Fruit fly (Drosophila melanogaster) whole organism, pupa: Measurements from ENCODE around the gene CG6574.
A peak's percentile ranks its signal among the peaks of the same experiment; 100 is the strongest.

Experiments used
- CG10348 ChIP-seq: fragments of 200-800 bp; sonication (Bioruptor generic); IDR thresholded peaks from 2 replicates; pipeline ENCODE4 v1.3.6; 2022; ENCODE audit warnings: missing biosample characterization, missing genetic modification characterization
- CG12605 ChIP-seq: fragments of 200-800 bp; sonication (Bioruptor generic); IDR thresholded peaks from 2 replicates; pipeline ENCODE4 v1.3.6; 2022; ENCODE audit warnings: missing biosample characterization, missing genetic modification characterization
- CG13204 ChIP-seq: fragments of 200-800 bp; sonication (Bioruptor generic); optimal IDR thresholded peaks from 2 replicates; lab custom pipeline; 2018; ENCODE audit warnings: missing biosample characterization, mild to moderate bottlenecking, missing genetic modification characterization, moderate library complexity
- CG14655 ChIP-seq: fragments of 200-800 bp; sonication (Bioruptor generic); optimal IDR thresholded peaks from 3 replicates; lab custom pipeline; 2017; ENCODE audit warnings: mild to moderate bottlenecking, missing biosample characterization, missing genetic modification reagents, missing genetic modification characterization
- CG15710 ChIP-seq: fragments of 200-800 bp; sonication (Bioruptor generic); optimal IDR thresholded peaks from 2 replicates; lab custom pipeline; 2018; ENCODE audit warnings: missing biosample characterization, mild to moderate bottlenecking, missing genetic modification characterization, moderate library complexity
- CG17806 ChIP-seq: fragments of 200-800 bp; sonication (Bioruptor generic); optimal IDR thresholded peaks from 2 replicates; lab custom pipeline; 2018; ENCODE audit warnings: missing biosample characterization, mild to moderate bottlenecking, missing genetic modification characterization, moderate library complexity
- CG32121 ChIP-seq: fragments of 200-800 bp; sonication (Bioruptor generic); IDR thresholded peaks from 2 replicates; pipeline ENCODE4 v1.3.6; 2022; ENCODE audit warnings: missing biosample characterization, missing genetic modification characterization
- CG34367 ChIP-seq: fragments of 200-800 bp; sonication (Bioruptor generic); optimal IDR thresholded peaks from 2 replicates; lab custom pipeline; 2018; ENCODE audit warnings: missing biosample characterization, mild to moderate bottlenecking, missing genetic modification characterization
- CG4496 ChIP-seq: fragments of 200-800 bp; sonication (Bioruptor generic); IDR thresholded peaks from 3 replicates; pipeline ENCODE4 v1.3.6; 2022; ENCODE audit warnings: missing biosample characterization, missing genetic modification characterization
- CG8159 ChIP-seq: fragments of 200-800 bp; sonication (Bioruptor generic); optimal IDR thresholded peaks from 3 replicates; lab custom pipeline; 2018; ENCODE audit warnings: missing biosample characterization, mild to moderate bottlenecking, missing genetic modification characterization, moderate library complexity
- CG8301 ChIP-seq: fragments of 200-800 bp; sonication (Bioruptor generic); optimal IDR thresholded peaks from 2 replicates; lab custom pipeline; 2018; ENCODE audit warnings: missing biosample characterization, mild to moderate bottlenecking, missing genetic modification characterization
- CG9948 ChIP-seq: fragments of 200-800 bp; sonication (Bioruptor generic); optimal IDR thresholded peaks from 2 replicates; lab custom pipeline; 2018; ENCODE audit warnings: missing biosample characterization, mild to moderate bottlenecking, missing genetic modification characterization, moderate library complexity
- D1 ChIP-seq: fragments of 200-800 bp; sonication (Bioruptor generic); optimal IDR thresholded peaks from 2 replicates; lab custom pipeline; 2018; ENCODE audit warnings: missing biosample characterization, mild to moderate bottlenecking, missing genetic modification characterization, moderate library complexity
- EcR ChIP-seq: fragments of 200-800 bp; sonication (Bioruptor generic); optimal IDR thresholded peaks from 3 replicates; lab custom pipeline; 2019; ENCODE audit warnings: missing biosample characterization, missing genetic modification characterization, mild to moderate bottlenecking, moderate library complexity, missing genetic modification reagents
- Ets98B ChIP-seq: fragments of 200-800 bp; sonication (Bioruptor generic); IDR thresholded peaks from 2 replicates; pipeline ENCODE4 v1.3.6; 2022; ENCODE audit warnings: missing biosample characterization, missing genetic modification characterization
- Pif1A ChIP-seq: fragments of 200-800 bp; sonication (Bioruptor generic); optimal IDR thresholded peaks from 3 replicates; lab custom pipeline; 2016; ENCODE audit warnings: missing biosample characterization, missing genetic modification characterization
- Pif1B ChIP-seq: fragments of 200-800 bp; sonication (Bioruptor generic); optimal IDR thresholded peaks from 3 replicates; lab custom pipeline; 2016; ENCODE audit warnings: missing biosample characterization, missing genetic modification characterization
- Snoo ChIP-seq: fragments of 200-800 bp; sonication (Bioruptor generic); optimal IDR thresholded peaks from 3 replicates; lab custom pipeline; 2017; ENCODE audit warnings: missing biosample characterization, mild to moderate bottlenecking, missing genetic modification characterization, inconsistent platforms
- fd96Ca ChIP-seq: fragments of 200-800 bp; sonication (Bioruptor generic); IDR thresholded peaks from 3 replicates; pipeline ENCODE4 v1.3.6; 2022; ENCODE audit warnings: missing biosample characterization, missing genetic modification characterization
- gl ChIP-seq: fragments of 200-800 bp; sonication (Bioruptor generic); optimal IDR thresholded peaks from 2 replicates; lab custom pipeline; 2018; ENCODE audit warnings: missing biosample characterization, mild to moderate bottlenecking, missing genetic modification characterization
- rn ChIP-seq: fragments of 200-800 bp; sonication (Bioruptor generic); IDR thresholded peaks from 2 replicates; pipeline ENCODE4 v1.3.6; 2022; ENCODE audit warnings: missing biosample characterization, missing genetic modification characterization

CG6574 gene

DNA sequence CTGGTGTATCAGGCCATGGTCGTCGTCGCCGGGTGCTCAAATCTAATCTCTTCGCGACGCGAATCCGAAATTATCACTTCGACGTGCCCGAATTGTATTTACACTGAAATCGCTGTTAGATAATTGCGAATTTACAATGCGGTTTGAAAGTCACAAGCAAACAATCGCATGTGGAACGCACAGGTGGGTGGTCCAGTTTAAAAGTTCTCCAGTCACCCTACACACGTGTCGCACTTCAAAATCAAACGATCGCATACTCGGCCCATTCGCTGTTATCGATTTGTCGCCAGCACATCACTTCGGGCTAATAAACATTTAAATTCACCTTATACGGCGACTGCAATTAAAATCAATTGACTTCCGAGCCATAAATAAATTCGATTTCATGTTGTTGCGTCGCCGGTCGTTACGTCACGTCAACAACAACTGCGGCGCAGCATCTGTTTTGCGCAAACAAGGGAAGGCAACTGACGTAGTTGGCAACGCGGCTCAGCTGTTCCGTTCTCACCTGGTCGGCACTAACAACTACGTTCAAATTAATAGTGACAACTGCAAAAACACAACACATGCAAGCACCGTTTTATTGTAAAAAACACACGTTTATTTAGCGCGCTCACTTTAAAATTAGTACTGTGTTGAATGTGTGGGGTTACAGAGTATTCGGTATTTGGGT, at the start of gene CG6574:
TSS of gene CG6574 (minus strand) at position 216 of the 673 bp plus-strand sequence.
- TF ChIP-seq gl (tag; lab: Kevin White, UChicago) (no peak), CG12605 (peak; percentile 46; the same call in 1 of the 2 replicates), CG4496 (GFP tag; lab: Robert Waterston, UW) (no peak), Pif1A (no peak), CG15710 (tag; lab: Kevin White, UChicago) (no peak), CG14655 (no peak), EcR (GFP tag; lab: Kevin White, UChicago) (no peak), CG17806 (tag; lab: Kevin White, UChicago) (peak; percentile 26), Snoo (no peak), CG8301 (peak; percentile 45), rn (GFP tag; lab: Robert Waterston, UW) (no peak), CG32121 (GFP tag; lab: Robert Waterston, UW) (peak; percentile 42; the same call in 1 of the 2 replicates), D1 (no peak), CG10348 (no peak), CG34367 (peak; percentile 4), CG9948 (tag; lab: Kevin White, UChicago) (peak; percentile 15), CG8159 (tag; lab: Kevin White, UChicago) (no peak), Ets98B (peak; percentile 36; the same call in 1 of the 2 replicates), CG13204 (GFP tag; lab: Kevin White, UChicago) (no peak), fd96Ca (peak; percentile 36; the same call in 1 of the 3 replicates), Pif1B (GFP tag; lab: Kevin White, UChicago) (no peak)

DNA sequence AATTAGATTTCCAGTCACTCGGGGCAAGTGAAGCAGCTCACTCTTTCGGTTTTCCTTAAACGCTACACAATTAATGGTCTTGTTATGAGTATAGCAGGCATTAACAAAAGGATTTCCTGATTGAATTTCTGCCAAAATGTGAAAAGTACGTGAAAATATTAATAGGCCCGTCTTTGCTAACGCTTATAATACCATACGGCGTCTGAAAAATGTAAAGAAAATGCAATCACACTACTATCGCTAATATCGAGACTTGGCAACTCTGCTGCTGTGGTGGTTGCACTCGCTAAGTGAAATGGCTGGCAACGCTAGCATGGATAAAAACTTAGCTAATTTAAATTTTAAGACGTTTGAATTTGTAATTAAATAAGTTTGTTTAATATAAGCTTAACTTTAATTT, 30.5 kb upstream of the CG6574 start, which contains the start of gene CG6621:
TSS of gene CG6621 (minus strand) at position 205 of the 400 bp plus-strand sequence.
- no peak for TF ChIP-seq Pif1B (GFP tag; lab: Kevin White, UChicago)
- TF ChIP-seq CG34367: no peak
- no peak for TF ChIP-seq CG15710 (tag; lab: Kevin White, UChicago)
- TF ChIP-seq Snoo: no peak
- TF ChIP-seq fd96Ca: no peak
- TF ChIP-seq, all 21 proteins: peak for 0

DNA sequence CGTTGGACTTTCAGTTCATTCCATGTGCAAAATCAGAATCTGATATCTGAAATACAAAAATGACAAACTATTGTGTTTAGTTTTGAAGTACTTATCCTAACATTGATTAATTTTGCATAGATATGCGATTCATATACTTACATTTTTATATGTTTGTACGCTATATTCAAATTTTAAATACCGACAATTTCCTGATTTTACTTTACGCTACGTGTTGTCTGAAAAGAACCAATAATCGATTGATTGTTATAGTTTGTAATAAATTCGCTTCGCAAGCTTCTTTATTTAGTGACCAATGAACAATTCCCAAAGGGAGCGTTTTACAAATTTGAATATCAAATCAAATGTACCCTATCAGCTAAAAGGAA, 26.7 kb upstream of the CG6574 start, which contains the start of gene Ak3:
TSS of gene Ak3 (minus strand) at position 69 of the 368 bp plus-strand sequence.
- TF ChIP-seq CG17806 (tag; lab: Kevin White, UChicago): no peak
- TF ChIP-seq, all 21 proteins: peak for 0

dm6 chr3R:10888633-10889519, 26.1 kb upstream of the CG6574 start:
- peak; percentile 24 for TF ChIP-seq EcR (GFP tag; lab: Kevin White, UChicago)
- peak; percentile 28; the same call in 1 of the 2 replicates for TF ChIP-seq rn (GFP tag; lab: Robert Waterston, UW)
- peak; percentile 82 for TF ChIP-seq Ets98B
- TF ChIP-seq CG14655: peak; percentile 74
- TF ChIP-seq Pif1A: peak; percentile 56
- peak; percentile 90 for TF ChIP-seq CG13204 (GFP tag; lab: Kevin White, UChicago)
- peak; percentile 35 for TF ChIP-seq CG15710 (tag; lab: Kevin White, UChicago)
- peak; percentile 51 for TF ChIP-seq CG8301
- TF ChIP-seq gl (tag; lab: Kevin White, UChicago): peak; percentile 94
- TF ChIP-seq CG4496 (GFP tag; lab: Robert Waterston, UW): peak; percentile 78
- no peak for TF ChIP-seq CG9948 (tag; lab: Kevin White, UChicago)
- TF ChIP-seq CG12605: peak; percentile 90
- peak; percentile 54 for TF ChIP-seq Pif1B (GFP tag; lab: Kevin White, UChicago)
- TF ChIP-seq CG34367: peak; percentile 36
- TF ChIP-seq D1: peak; percentile 7
- peak; percentile 60 for TF ChIP-seq CG8159 (tag; lab: Kevin White, UChicago)
- no peak for TF ChIP-seq CG10348
- TF ChIP-seq CG32121 (GFP tag; lab: Robert Waterston, UW): peak; percentile 57; the same call in 1 of the 2 replicates
- TF ChIP-seq Snoo: peak; percentile 26
- peak; percentile 71 for TF ChIP-seq fd96Ca
- TF ChIP-seq CG17806 (tag; lab: Kevin White, UChicago): peak; percentile 37

dm6 chr3R:10888300-10888632, 25.5 kb upstream of the CG6574 start:
- TF ChIP-seq CG12605 (no peak), D1 (no peak), CG8301 (no peak), CG32121 (GFP tag; lab: Robert Waterston, UW) (no peak), CG34367 (no peak), Pif1A (no peak), EcR (GFP tag; lab: Kevin White, UChicago) (no peak), rn (GFP tag; lab: Robert Waterston, UW) (no peak), CG4496 (GFP tag; lab: Robert Waterston, UW) (no peak), CG8159 (tag; lab: Kevin White, UChicago) (no peak), CG10348 (no peak), CG17806 (tag; lab: Kevin White, UChicago) (no peak), CG14655 (no peak)
